Worm (Caenorhabditis elegans): Measurements from ENCODE around the gene R07B1.6.

- no peak for TF ChIP-seq ceh-58 (GFP tag; IDR thresholded peaks at IDR 0.05)
- TF ChIP-seq ztf-22 (GFP tag; optimal IDR thresholded peaks at IDR 0.05) = no peak
- TF ChIP-seq F37B4.10 (GFP tag; IDR thresholded peaks at IDR 0.05) = no peak
- TF ChIP-seq ceh-100 (GFP tag; IDR thresholded peaks at IDR 0.05) = no peak
- TF ChIP-seq lsl-1 (GFP tag; optimal IDR thresholded peaks at IDR 0.05) = no peak
These were observed 33.1 kb downstream of the R07B1.6 start, which contains the start of gene phf-34 for ce11 chrX:9899426-9900131.

Data from whole organism, young adult.